Fruit fly (Drosophila melanogaster) whole organism, embryonic: Measurements from ENCODE around the gene ATPsynepsilonL.

Experiments
- Atf6 ChIP-seq: fragments of 200-800 bp; sonication (Bioruptor generic); IDR thresholded peaks from 2 replicates; pipeline ENCODE4 v1.3.6; 2022; ENCODE audit warnings: missing biosample characterization, missing genetic modification characterization
- CG11398 ChIP-seq: fragments of 200-800 bp; sonication (Bioruptor generic); optimal IDR thresholded peaks from 2 replicates; lab custom pipeline; 2016; ENCODE audit warnings: missing biosample characterization, missing genetic modification characterization
- CG13775 ChIP-seq: fragments of 200-800 bp; sonication (Bioruptor generic); optimal IDR thresholded peaks from 3 replicates; lab custom pipeline; 2017; ENCODE audit warnings: missing biosample characterization, mild to moderate bottlenecking, missing genetic modification characterization
- CG14667 ChIP-seq: fragments of 200-800 bp; sonication (Bioruptor generic); IDR thresholded peaks from 2 replicates; pipeline ENCODE4 v1.3.6; 2022; ENCODE audit warnings: missing biosample characterization, missing genetic modification characterization
- CG18476 ChIP-seq: fragments of 200-800 bp; sonication (Bioruptor generic); optimal IDR thresholded peaks from 2 replicates; lab custom pipeline; 2016; ENCODE audit warnings: missing biosample characterization, mild to moderate bottlenecking, missing genetic modification characterization
- CG2202 ChIP-seq: fragments of 200-800 bp; sonication (Bioruptor generic); optimal IDR thresholded peaks from 2 replicates; lab custom pipeline; 2018; ENCODE audit warnings: missing biosample characterization, mild to moderate bottlenecking, missing genetic modification characterization
- CG31388 ChIP-seq: fragments of 200-800 bp; sonication (Bioruptor generic); optimal IDR thresholded peaks from 2 replicates; lab custom pipeline; 2016; ENCODE audit warnings: missing biosample characterization, missing genetic modification characterization
- CG42726 ChIP-seq: fragments of 200-800 bp; sonication (Bioruptor generic); IDR thresholded peaks from 2 replicates; pipeline ENCODE4 v1.3.6; 2022; ENCODE audit warnings: missing biosample characterization, missing genetic modification characterization; ENCODE audit not compliant: partially characterized antibody
- CG5180 ChIP-seq: fragments of 200-800 bp; sonication (Bioruptor generic); optimal IDR thresholded peaks from 3 replicates; lab custom pipeline; 2017; ENCODE audit warnings: missing biosample characterization, missing genetic modification characterization, mild to moderate bottlenecking, moderate library complexity, missing genetic modification reagents
- CG6689 ChIP-seq: fragments of 200-800 bp; sonication (Bioruptor generic); IDR thresholded peaks from 2 replicates; pipeline ENCODE4 v1.3.6; 2022; ENCODE audit warnings: missing biosample characterization, missing genetic modification characterization
- CG8281 ChIP-seq: fragments of 200-800 bp; sonication (Bioruptor generic); optimal IDR thresholded peaks from 2 replicates; lab custom pipeline; 2018; ENCODE audit warnings: missing biosample characterization, mild to moderate bottlenecking, missing genetic modification characterization, moderate library complexity
- CG8388 ChIP-seq: fragments of 200-800 bp; sonication (Bioruptor generic); optimal IDR thresholded peaks from 2 replicates; lab custom pipeline; 2019; ENCODE audit warnings: missing biosample characterization, mild to moderate bottlenecking, missing genetic modification characterization, moderate library complexity
- Chrac-16 ChIP-seq: fragments of 200-800 bp; sonication (Bioruptor generic); optimal IDR thresholded peaks from 3 replicates; lab custom pipeline; 2016; ENCODE audit warnings: missing biosample characterization, missing genetic modification characterization
- Dip2 ChIP-seq: fragments of 200-800 bp; sonication (Bioruptor generic); IDR thresholded peaks from 2 replicates; pipeline ENCODE4 v1.3.6; 2022; ENCODE audit warnings: missing biosample characterization, missing genetic modification characterization
- Doc2 ChIP-seq: fragments of 200-800 bp; sonication (Bioruptor generic); IDR thresholded peaks from 2 replicates; pipeline ENCODE4 v1.3.6; 2022; ENCODE audit warnings: missing biosample characterization, missing genetic modification characterization
- Dp ChIP-seq: fragments of 200-800 bp; sonication (Bioruptor generic); optimal IDR thresholded peaks from 2 replicates; lab custom pipeline; 2018; ENCODE audit warnings: missing biosample characterization, mild to moderate bottlenecking, missing genetic modification characterization, moderate library complexity
- HLH4C ChIP-seq: fragments of 200-800 bp; sonication (Bioruptor generic); IDR thresholded peaks from 3 replicates; pipeline ENCODE4 v1.3.6; 2022; ENCODE audit warnings: missing biosample characterization, missing genetic modification characterization; ENCODE audit not compliant: partially characterized antibody
- HLHmδ ChIP-seq: fragments of 200-800 bp; sonication (Bioruptor generic); optimal IDR thresholded peaks from 2 replicates; lab custom pipeline; 2018; ENCODE audit warnings: missing biosample characterization, mild to moderate bottlenecking, missing genetic modification characterization, moderate library complexity
- Hand ChIP-seq: fragments of 200-800 bp; sonication (Bioruptor generic); optimal IDR thresholded peaks from 2 replicates; lab custom pipeline; 2017; ENCODE audit warnings: mild to moderate bottlenecking, missing biosample characterization, missing genetic modification reagents, missing genetic modification characterization
- HmgZ ChIP-seq: fragments of 200-800 bp; sonication (Bioruptor generic); optimal IDR thresholded peaks from 2 replicates; lab custom pipeline; 2018; ENCODE audit warnings: missing biosample characterization, mild to moderate bottlenecking, missing genetic modification characterization
- Kr ChIP-seq: fragments of 200-800 bp; sonication (Bioruptor generic); optimal IDR thresholded peaks from 2 replicates; lab custom pipeline; 2017; ENCODE audit warnings: missing biosample characterization, mild to moderate bottlenecking, missing genetic modification characterization
- MESR4 ChIP-seq: fragments of 200-800 bp; sonication (Bioruptor generic); optimal IDR thresholded peaks from 2 replicates; lab custom pipeline; 2018; ENCODE audit warnings: missing biosample characterization, mild to moderate bottlenecking, missing genetic modification characterization, moderate library complexity
- Med ChIP-seq: fragments of 200-800 bp; sonication (Bioruptor generic); peaks from one replicate; lab custom pipeline; 2016; ENCODE audit warnings: missing biosample characterization, missing genetic modification characterization, mild to moderate bottlenecking, inconsistent platforms, moderate library complexity
- Myb ChIP-seq: fragments of 200-800 bp; sonication (Bioruptor generic); optimal IDR thresholded peaks from 2 replicates; lab custom pipeline; 2016; ENCODE audit warnings: missing biosample characterization, missing genetic modification characterization
- NFAT ChIP-seq: fragments of 200-800 bp; sonication (Bioruptor generic); IDR thresholded peaks from 2 replicates; pipeline ENCODE4 v1.3.6; 2022; ENCODE audit warnings: missing biosample characterization, missing genetic modification characterization
- NK7.1 ChIP-seq: fragments of 200-800 bp; sonication (Bioruptor generic); optimal IDR thresholded peaks from 3 replicates; lab custom pipeline; 2016; ENCODE audit warnings: missing biosample characterization, missing genetic modification characterization
- Nf-YC ChIP-seq: fragments of 200-800 bp; optimal IDR thresholded peaks from 3 replicates; lab custom pipeline; 2019; ENCODE audit warnings: missing biosample characterization, mild to moderate bottlenecking, missing genetic modification characterization, moderate library complexity
- TFAM ChIP-seq: fragments of 200-800 bp; sonication (Bioruptor generic); optimal IDR thresholded peaks from 2 replicates; lab custom pipeline; 2017; ENCODE audit warnings: missing biosample characterization, missing genetic modification characterization, inconsistent platforms
- Xrp1 ChIP-seq: fragments of 200-800 bp; sonication (Bioruptor generic); IDR thresholded peaks from 2 replicates; pipeline ENCODE4 v1.3.6; 2022; ENCODE audit warnings: missing biosample characterization, missing genetic modification characterization
- ab ChIP-seq: fragments of 200-800 bp; sonication (Bioruptor generic); optimal IDR thresholded peaks from 2 replicates; lab custom pipeline; 2016; ENCODE audit warnings: missing biosample characterization, missing genetic modification characterization
- ac ChIP-seq: fragments of 200-800 bp; sonication (Bioruptor generic); optimal IDR thresholded peaks from 3 replicates; lab custom pipeline; 2017; ENCODE audit warnings: missing biosample characterization, mild to moderate bottlenecking, missing genetic modification characterization
- br ChIP-seq: fragments of >200 bp; optimal IDR thresholded peaks from 2 replicates; lab custom pipeline; 2017
- crp ChIP-seq, 2 experiments: fragments of 200-800 bp; sonication (Bioruptor generic); optimal IDR thresholded peaks; 2 replicates in 1 of 2; 3 replicates in 1 of 2; lab custom pipeline; 2017; ENCODE audit warnings: missing biosample characterization in 2 of 2, missing genetic modification characterization in 2 of 2, mild to moderate bottlenecking in 1 of 2, moderate library complexity in 1 of 2
- dpn ChIP-seq, 2 experiments: fragments of 200-800 bp; sonication (Bioruptor generic); optimal IDR thresholded peaks; 3 replicates each; lab custom pipeline; 2016; ENCODE audit warnings: missing biosample characterization in 2 of 2, missing genetic modification characterization in 2 of 2
- ewg ChIP-seq: fragments of 200-800 bp; sonication (Bioruptor generic); optimal IDR thresholded peaks from 3 replicates; lab custom pipeline; 2017; ENCODE audit warnings: mild to moderate bottlenecking, missing biosample characterization, missing genetic modification reagents, missing genetic modification characterization
- fu2 ChIP-seq: fragments of 200-800 bp; sonication (Bioruptor generic); optimal IDR thresholded peaks from 2 replicates; lab custom pipeline; 2016; ENCODE audit warnings: missing biosample characterization, missing genetic modification characterization
- jigr1 ChIP-seq: fragments of 200-800 bp; sonication (Bioruptor generic); IDR thresholded peaks from 3 replicates; pipeline ENCODE4 v1.3.6; 2022; ENCODE audit warnings: missing biosample characterization, missing genetic modification characterization
- klu ChIP-seq: fragments of 200-800 bp; sonication (Bioruptor generic); IDR thresholded peaks from 2 replicates; pipeline ENCODE4 v1.3.6; 2022; ENCODE audit warnings: missing biosample characterization, missing genetic modification characterization
- lbe ChIP-seq: fragments of 200-800 bp; sonication (Bioruptor generic); optimal IDR thresholded peaks from 2 replicates; lab custom pipeline; 2016; ENCODE audit warnings: missing biosample characterization, mild to moderate bottlenecking, missing genetic modification characterization
- lilli ChIP-seq: fragments of 200-800 bp; sonication (Bioruptor generic); optimal IDR thresholded peaks from 3 replicates; lab custom pipeline; 2016; ENCODE audit warnings: missing biosample characterization, missing genetic modification characterization
- pb ChIP-seq: fragments of 200-800 bp; sonication (Bioruptor generic); optimal IDR thresholded peaks from 3 replicates; lab custom pipeline; 2016; ENCODE audit warnings: missing biosample characterization, missing genetic modification characterization
- pho ChIP-seq: fragments of 200-800 bp; sonication (Bioruptor generic); optimal IDR thresholded peaks from 2 replicates; lab custom pipeline; 2016; ENCODE audit warnings: missing biosample characterization, missing genetic modification characterization
- row ChIP-seq: fragments of 200-800 bp; sonication (Bioruptor generic); IDR thresholded peaks from 3 replicates; pipeline ENCODE4 v1.3.6; 2022; ENCODE audit warnings: missing biosample characterization, missing genetic modification characterization
- run ChIP-seq: fragments of 200-800 bp; sonication (Bioruptor generic); optimal IDR thresholded peaks from 3 replicates; lab custom pipeline; 2018; ENCODE audit warnings: missing biosample characterization, mild to moderate bottlenecking, missing genetic modification characterization
- sens ChIP-seq: fragments of 200-800 bp; sonication (Bioruptor generic); peaks from one replicate; lab custom pipeline; 2016; ENCODE audit warnings: missing biosample characterization, missing genetic modification characterization
- seq ChIP-seq: fragments of 200-800 bp; sonication (Bioruptor generic); IDR thresholded peaks from 2 replicates; pipeline ENCODE4 v1.3.6; 2022; ENCODE audit warnings: missing biosample characterization, missing genetic modification characterization
- slou ChIP-seq: fragments of 200-800 bp; sonication (Bioruptor generic); optimal IDR thresholded peaks from 3 replicates; lab custom pipeline; 2016; ENCODE audit warnings: missing biosample characterization, missing genetic modification characterization
- sna ChIP-seq: fragments of 200-800 bp; sonication (Bioruptor generic); IDR thresholded peaks from 2 replicates; pipeline ENCODE4 v1.3.6; 2022; ENCODE audit warnings: missing biosample characterization, missing genetic modification characterization; ENCODE audit not compliant: partially characterized antibody
- sob ChIP-seq: fragments of 200-800 bp; sonication (Bioruptor generic); IDR thresholded peaks from 2 replicates; pipeline ENCODE4 v1.3.6; 2022; ENCODE audit warnings: missing biosample characterization, missing genetic modification characterization
- sr ChIP-seq: fragments of 200-800 bp; sonication (Bioruptor generic); IDR thresholded peaks from 3 replicates; pipeline ENCODE4 v1.3.6; 2022; ENCODE audit warnings: missing biosample characterization, missing genetic modification characterization
- twi ChIP-seq: fragments of 200-800 bp; optimal IDR thresholded peaks from 2 replicates; lab custom pipeline; 2019; ENCODE audit warnings: missing biosample characterization, mild to moderate bottlenecking, missing genetic modification characterization, moderate library complexity

The ATPsynepsilonL gene

DNA sequence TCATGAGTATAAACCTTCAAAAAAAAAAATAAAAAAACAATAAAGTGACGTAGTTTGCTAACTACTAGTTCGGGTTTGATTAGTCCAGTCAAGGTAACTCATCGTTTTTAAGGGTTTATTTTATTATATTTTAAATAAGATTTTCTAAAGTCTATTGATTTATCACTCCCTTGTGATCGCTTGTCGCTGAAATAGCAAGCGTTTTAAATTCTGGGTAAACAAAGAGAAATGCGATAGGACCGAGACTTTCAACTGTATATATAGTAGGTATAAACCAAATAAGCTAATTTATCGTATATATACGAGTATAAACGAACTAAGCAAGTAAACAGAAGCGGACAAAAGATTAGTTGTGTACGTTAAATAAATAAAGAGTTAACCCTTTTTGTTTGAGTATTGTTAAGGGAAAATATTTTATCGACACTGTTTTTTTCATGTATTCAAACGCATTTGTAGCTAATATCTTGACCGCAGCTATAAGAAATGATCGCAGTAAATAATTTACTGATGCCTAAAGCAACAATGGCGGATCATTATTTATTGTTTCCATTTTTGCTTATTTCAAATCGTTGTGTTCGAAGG is 47.0 kb downstream of the ATPsynepsilonL start (continued):
- no peak for TF ChIP-seq CG18476 (GFP tag; lab: Kevin White, UChicago)
- peak; percentile 57 for TF ChIP-seq Atf6 (GFP tag; lab: Robert Waterston, UW)
- no peak for TF ChIP-seq Nf-YC (tag; lab: Kevin White, UChicago)
- no peak for TF ChIP-seq NFAT (GFP tag; lab: Robert Waterston, UW)
- TF ChIP-seq Med (GFP tag; lab: Kevin White, UChicago) = peak; percentile 92
- no peak for TF ChIP-seq CG42726 (GFP tag; lab: Robert Waterston, UW)
- peak; percentile 10 for TF ChIP-seq CG13775 (GFP tag; lab: Kevin White, UChicago)
- TF ChIP-seq run (tag; lab: Kevin White, UChicago) = no peak
- TF ChIP-seq CG11398 (GFP tag; lab: Kevin White, UChicago) = no peak
- TF ChIP-seq twi = no peak
- TF ChIP-seq MESR4 (GFP tag; lab: Kevin White, UChicago) = no peak
- TF ChIP-seq jigr1 (GFP tag; lab: Robert Waterston, UW) = no peak
- peak; percentile 4 for TF ChIP-seq Chrac-16 (GFP tag; lab: Kevin White, UChicago)
- TF ChIP-seq ac = peak; percentile 43
- no peak for TF ChIP-seq Doc2
- TF ChIP-seq lilli (GFP tag; lab: Kevin White, UChicago) = peak; percentile 48
- peak; percentile 87 for TF ChIP-seq sens (GFP tag; lab: Kevin White, UChicago)
- no peak for TF ChIP-seq klu (GFP tag; lab: Robert Waterston, UW)
- TF ChIP-seq CG5180 (GFP tag; lab: Kevin White, UChicago) = no peak
- peak; percentile 45; the same call in 1 of the 2 replicates for TF ChIP-seq seq (GFP tag; lab: Robert Waterston, UW)
- no peak for TF ChIP-seq TFAM (GFP tag; lab: Kevin White, UChicago)
- TF ChIP-seq CG14667 (GFP tag; lab: Robert Waterston, UW) = no peak
- TF ChIP-seq sna (GFP tag; lab: Robert Waterston, UW) = no peak
- peak; percentile 29 for TF ChIP-seq HmgZ (tag; lab: Kevin White, UChicago)
- peak; percentile 13 for TF ChIP-seq ewg
- TF ChIP-seq sr (GFP tag; lab: Robert Waterston, UW) = no peak
- TF ChIP-seq CG8388 (GFP tag; lab: Kevin White, UChicago) = peak; percentile 26
- TF ChIP-seq HLH4C (GFP tag; lab: Robert Waterston, UW) = no peak
- peak; percentile 51; the same call in 2 of the 3 replicates for TF ChIP-seq row (GFP tag; lab: Robert Waterston, UW)
- no peak for TF ChIP-seq Kr
- no peak for TF ChIP-seq Dip2
- TF ChIP-seq NK7.1 (GFP tag; lab: Kevin White, UChicago) = peak; percentile 32
- peak; percentile 6 for TF ChIP-seq lbe
- peak; percentile 10 for TF ChIP-seq Hand
- 0 out of 2 replicates have a peak, but pooled peaks have one; percentile 35 for TF ChIP-seq sob
- TF ChIP-seq Myb = peak; percentile 27
- TF ChIP-seq ab (GFP tag; lab: Kevin White, UChicago) = no peak
- TF ChIP-seq CG31388 (GFP tag; lab: Kevin White, UChicago) = no peak
- TF ChIP-seq Dp (GFP tag; lab: Kevin White, UChicago) = no peak
- no peak for TF ChIP-seq pb (GFP tag; lab: Kevin White, UChicago)
- no peak for TF ChIP-seq slou (GFP tag; lab: Kevin White, UChicago)
- TF ChIP-seq Xrp1 (GFP tag; lab: Robert Waterston, UW) = peak; percentile 57; the same call in 1 of the 2 replicates
- peak; percentile 25 for TF ChIP-seq CG8281 (tag; lab: Kevin White, UChicago)
- peak in 1 of 2 experiments; percentile 39 for TF ChIP-seq dpn (GFP tag; optimal IDR thresholded peaks at IDR 0.05; lab: Kevin White, UChicago)
- TF ChIP-seq HLHmδ (GFP tag; lab: Kevin White, UChicago) = no peak
- TF ChIP-seq crp (GFP tag; optimal IDR thresholded peaks at IDR 0.05; lab: Kevin White, UChicago) = no peak
- peak; percentile 19 for TF ChIP-seq fu2 (GFP tag; lab: Kevin White, UChicago)
- TF ChIP-seq br (lab: Kevin White, UChicago) = no peak
- TF ChIP-seq CG2202 = no peak
- peak; percentile 42; the same call in 1 of the 2 replicates for TF ChIP-seq CG6689
- peak; percentile 25 for TF ChIP-seq pho (GFP tag; lab: Kevin White, UChicago)
